Worm (Caenorhabditis elegans) whole organism, mixed stage, embryonic: ENCODE data around the gene ZK1128.7.

Experiments used
- M03D4.4 ChIP-seq: sonication (generic microtip); optimal IDR thresholded peaks from 2 replicates; lab custom pipeline; 2017; ENCODE audit warnings: mild to moderate bottlenecking, missing genetic modification characterization, missing compliant biosample characterization
- bed-3 ChIP-seq: fragments of 200-800 bp; sonication (Bioruptor generic); optimal IDR thresholded peaks from 3 replicates; lab custom pipeline; 2018; ENCODE audit warnings: mild to moderate bottlenecking, missing genetic modification characterization, moderate library complexity, missing compliant biosample characterization
- blmp-1 ChIP-seq: fragments of 150-350 bp; optimal IDR thresholded peaks from 2 replicates; lab custom pipeline; 2014; ENCODE audit warnings: missing biosample characterization, missing genetic modification characterization
- ceh-39 ChIP-seq: fragments of 150-350 bp; optimal IDR thresholded peaks from 2 replicates; lab custom pipeline; 2014; ENCODE audit warnings: missing biosample characterization, missing genetic modification characterization
- ceh-43 ChIP-seq: fragments of 200-800 bp; sonication (Bioruptor generic); optimal IDR thresholded peaks from 2 replicates; lab custom pipeline; 2018; ENCODE audit warnings: mild to moderate bottlenecking, missing genetic modification characterization, moderate library complexity, missing compliant biosample characterization
- ceh-83 ChIP-seq: fragments of 200-800 bp; sonication (Bioruptor generic); optimal IDR thresholded peaks from 2 replicates; lab custom pipeline; 2018; ENCODE audit warnings: mild to moderate bottlenecking, missing genetic modification characterization, missing compliant biosample characterization
- ces-1 ChIP-seq: fragments of 150-350 bp; optimal IDR thresholded peaks from 2 replicates; lab custom pipeline; 2014; ENCODE audit warnings: missing biosample characterization, missing genetic modification reagents, missing genetic modification characterization
- cnd-1 ChIP-seq: fragments of 200-800 bp; sonication (Bioruptor generic); optimal IDR thresholded peaks from 2 replicates; lab custom pipeline; 2018; ENCODE audit warnings: mild to moderate bottlenecking, missing genetic modification characterization, missing compliant biosample characterization
- drap-1 ChIP-seq: fragments of 200-800 bp; sonication (Bioruptor generic); optimal IDR thresholded peaks from 3 replicates; lab custom pipeline; 2018; ENCODE audit warnings: mild to moderate bottlenecking, missing genetic modification characterization, missing compliant biosample characterization
- elt-1 ChIP-seq: sonication (generic microtip); optimal IDR thresholded peaks from 2 replicates; lab custom pipeline; 2017; ENCODE audit warnings: missing genetic modification characterization, mild to moderate bottlenecking, missing compliant biosample characterization, antibody characterized with exemption, moderate library complexity, borderline replicate concordance; ENCODE audit not compliant: insufficient read depth
- elt-3 ChIP-seq: fragments of 150-350 bp; optimal IDR thresholded peaks from 2 replicates; lab custom pipeline; 2014; ENCODE audit warnings: missing biosample characterization, missing genetic modification characterization
- ham-2 ChIP-seq: fragments of 200-800 bp; sonication (Bioruptor generic); optimal IDR thresholded peaks from 2 replicates; lab custom pipeline; 2018; ENCODE audit warnings: mild to moderate bottlenecking, missing genetic modification characterization, missing compliant biosample characterization
- hlh-1 ChIP-seq: fragments of 150-350 bp; optimal IDR thresholded peaks from 2 replicates; lab custom pipeline; 2014; ENCODE audit warnings: missing biosample characterization, missing genetic modification reagents, missing genetic modification characterization
- lin-13 ChIP-seq: fragments of 150-350 bp; optimal IDR thresholded peaks from 2 replicates; lab custom pipeline; 2014; ENCODE audit warnings: missing biosample characterization, missing genetic modification characterization
- lin-32 ChIP-seq: fragments of 200-800 bp; sonication (Bioruptor generic); optimal IDR thresholded peaks from 2 replicates; lab custom pipeline; 2018; ENCODE audit warnings: mild to moderate bottlenecking, missing genetic modification characterization, missing compliant biosample characterization
- lsy-2 ChIP-seq: fragments of 150-350 bp; optimal IDR thresholded peaks from 2 replicates; lab custom pipeline; 2014; ENCODE audit warnings: missing biosample characterization, missing genetic modification characterization
- mab-5 ChIP-seq: fragments of 150-350 bp; optimal IDR thresholded peaks from 2 replicates; lab custom pipeline; 2014; ENCODE audit warnings: missing biosample characterization, missing genetic modification characterization
- mep-1 ChIP-seq: fragments of 150-350 bp; optimal IDR thresholded peaks from 2 replicates; lab custom pipeline; 2017; ENCODE audit warnings: missing biosample characterization, missing genetic modification reagents, missing genetic modification characterization, inconsistent platforms
- mls-2 ChIP-seq: sonication (generic microtip); optimal IDR thresholded peaks from 2 replicates; lab custom pipeline; 2016; ENCODE audit warnings: mild to moderate bottlenecking, missing genetic modification characterization, moderate library complexity, missing compliant biosample characterization
- nhr-12 ChIP-seq: fragments of 150-350 bp; optimal IDR thresholded peaks from 2 replicates; lab custom pipeline; 2014; ENCODE audit warnings: missing biosample characterization, missing genetic modification characterization
- nhr-2 ChIP-seq: fragments of 150-350 bp; optimal IDR thresholded peaks from 2 replicates; lab custom pipeline; 2014; ENCODE audit warnings: missing biosample characterization, missing genetic modification characterization
- nhr-237 ChIP-seq: fragments of 150-350 bp; optimal IDR thresholded peaks from 2 replicates; lab custom pipeline; 2014; ENCODE audit warnings: missing biosample characterization, missing genetic modification characterization
- nhr-28 ChIP-seq: fragments of 150-350 bp; optimal IDR thresholded peaks from 2 replicates; lab custom pipeline; 2014; ENCODE audit warnings: missing biosample characterization, missing genetic modification characterization
- pha-4 ChIP-seq: fragments of 150-350 bp; optimal IDR thresholded peaks from 2 replicates; lab custom pipeline; 2018; ENCODE audit warnings: missing biosample characterization, missing genetic modification reagents, missing genetic modification characterization
- sem-2 ChIP-seq: fragments of 200-800 bp; sonication (Bioruptor generic); optimal IDR thresholded peaks from 2 replicates; lab custom pipeline; 2018; ENCODE audit warnings: mild to moderate bottlenecking, missing genetic modification characterization, missing compliant biosample characterization
- sptf-1 ChIP-seq: sonication (generic microtip); optimal IDR thresholded peaks from 2 replicates; lab custom pipeline; 2017; ENCODE audit warnings: mild to moderate bottlenecking, missing genetic modification characterization, moderate library complexity, missing compliant biosample characterization
- tbx-8 ChIP-seq: fragments of 200-800 bp; sonication (Bioruptor generic); optimal IDR thresholded peaks from 2 replicates; lab custom pipeline; 2018; ENCODE audit warnings: mild to moderate bottlenecking, missing genetic modification characterization, moderate library complexity, missing compliant biosample characterization
- unc-39 ChIP-seq: fragments of 150-350 bp; optimal IDR thresholded peaks from 2 replicates; lab custom pipeline; 2014; ENCODE audit warnings: missing biosample characterization, missing genetic modification characterization
- unc-62 ChIP-seq: fragments of 150-350 bp; optimal IDR thresholded peaks from 2 replicates; lab custom pipeline; 2014; ENCODE audit warnings: missing biosample characterization, missing genetic modification reagents, missing genetic modification characterization
- zip-8 ChIP-seq: fragments of 150-350 bp; optimal IDR thresholded peaks from 2 replicates; lab custom pipeline; 2014; ENCODE audit warnings: missing biosample characterization, missing genetic modification characterization
- ztf-11 ChIP-seq: fragments of 150-350 bp; optimal IDR thresholded peaks from 2 replicates; lab custom pipeline; 2014; ENCODE audit warnings: missing biosample characterization, missing genetic modification characterization

ZK1128.7 gene

ce11 chrIII:10156269-10156668 lies 19.5 kb downstream of the ZK1128.7 start:
- TF ChIP-seq M03D4.4 (tag; lab: Kevin White, UChicago) (no peak), mep-1 (no peak), ceh-43 (GFP tag; lab: Kevin White, UChicago) (no peak), bed-3 (GFP tag; lab: Kevin White, UChicago) (no peak), ztf-11 (tag; lab: Kevin White, UChicago) (no peak), zip-8 (no peak), ham-2 (no peak), unc-62 (GFP tag; lab: Kevin White, UChicago) (no peak), lin-32 (no peak), pha-4 (tag; lab: Kevin White, UChicago) (no peak), ceh-83 (GFP tag; lab: Kevin White, UChicago) (no peak), drap-1 (GFP tag; lab: Kevin White, UChicago) (no peak), mls-2 (no peak), nhr-28 (tag; lab: Kevin White, UChicago) (no peak), mab-5 (tag; lab: Kevin White, UChicago) (no peak), nhr-237 (tag; lab: Kevin White, UChicago) (no peak), elt-1 (no peak), ces-1 (GFP tag; lab: Kevin White, UChicago) (no peak)

ce11 chrIII:10160385-10160784 lies 23.6 kb downstream of the ZK1128.7 start, which contains the start of the genes K08E5.5 and mua-3:
Gene K08E5.5, minus strand, starts transcription at chrIII:10160485.
Gene mua-3, plus strand, starts transcription at chrIII:10160697.
- TF ChIP-seq ceh-83 (GFP tag; lab: Kevin White, UChicago) (no peak), nhr-12 (tag; lab: Kevin White, UChicago) (no peak), mls-2 (no peak), sptf-1 (no peak), ces-1 (GFP tag; lab: Kevin White, UChicago) (no peak), lin-32 (no peak), ceh-43 (GFP tag; lab: Kevin White, UChicago) (no peak), unc-62 (GFP tag; lab: Kevin White, UChicago) (no peak), ham-2 (no peak), nhr-2 (tag; lab: Kevin White, UChicago) (no peak), ceh-39 (tag; lab: Kevin White, UChicago) (no peak), pha-4 (tag; lab: Kevin White, UChicago) (no peak), lin-13 (tag; lab: Kevin White, UChicago) (no peak), nhr-237 (tag; lab: Kevin White, UChicago) (no peak), nhr-28 (tag; lab: Kevin White, UChicago) (no peak), unc-39 (tag; lab: Kevin White, UChicago) (no peak)

- TF ChIP-seq lsy-2 (tag; lab: Kevin White, UChicago): no peak
- no peak for TF ChIP-seq drap-1 (GFP tag; lab: Kevin White, UChicago)
- no peak for TF ChIP-seq tbx-8 (GFP tag; lab: Kevin White, UChicago)
- no peak for TF ChIP-seq mab-5 (tag; lab: Kevin White, UChicago)
- no peak for TF ChIP-seq ceh-43 (GFP tag; lab: Kevin White, UChicago)
- no peak for TF ChIP-seq ces-1 (GFP tag; lab: Kevin White, UChicago)
- no peak for TF ChIP-seq nhr-12 (tag; lab: Kevin White, UChicago)
- TF ChIP-seq lin-32: no peak
- TF ChIP-seq zip-8: no peak
- TF ChIP-seq blmp-1: no peak
- no peak for TF ChIP-seq ceh-83 (GFP tag; lab: Kevin White, UChicago)
- no peak for TF ChIP-seq sptf-1
These were observed 33.5 kb downstream of the ZK1128.7 start for ce11 chrIII:10170265-10170664.

- TF ChIP-seq unc-39 (tag; lab: Kevin White, UChicago) (no peak), elt-1 (no peak), zip-8 (no peak), drap-1 (GFP tag; lab: Kevin White, UChicago) (no peak), ceh-39 (tag; lab: Kevin White, UChicago) (no peak), mls-2 (no peak), lin-32 (no peak), lin-13 (tag; lab: Kevin White, UChicago) (no peak), hlh-1 (tag; lab: Kevin White, UChicago) (no peak), pha-4 (tag; lab: Kevin White, UChicago) (no peak), sem-2 (no peak), ceh-83 (GFP tag; lab: Kevin White, UChicago) (no peak), lsy-2 (tag; lab: Kevin White, UChicago) (no peak), elt-3 (tag; lab: Kevin White, UChicago) (no peak), cnd-1 (tag; lab: Kevin White, UChicago) (no peak), nhr-28 (tag; lab: Kevin White, UChicago) (no peak)
- TF ChIP-seq, all 35 proteins: peak for 0
These were observed 41.2 kb downstream of the ZK1128.7 start for ce11 chrIII:10178023-10178422.
